Worm (Caenorhabditis elegans): Measurements from ENCODE around the gene rnp-4.

DNA sequence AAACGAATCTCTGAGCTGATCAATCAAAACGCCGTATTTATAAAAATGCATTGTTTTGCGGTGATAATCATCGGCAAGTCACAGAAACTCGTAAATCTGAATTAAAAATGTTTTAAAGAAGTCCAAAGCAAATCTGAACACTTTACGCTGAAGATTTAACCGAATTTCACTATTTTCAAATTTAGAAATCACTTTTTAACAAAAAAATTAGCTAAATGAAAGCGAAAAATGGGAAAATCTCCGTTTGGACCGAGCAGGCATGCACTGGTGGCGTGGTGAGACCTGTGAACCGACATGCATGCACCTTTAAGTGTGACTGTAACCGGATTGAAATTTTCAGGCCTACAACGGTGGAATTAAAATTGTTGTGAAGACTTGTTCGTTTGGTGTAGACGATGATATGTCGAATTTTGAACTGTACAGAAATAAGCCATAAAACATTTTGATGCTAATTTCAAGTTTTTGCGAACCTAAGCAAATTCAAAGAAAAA is 33.5 kb downstream of the rnp-4 start, which contains the start of gene C28A5.2:
- no peak for TF ChIP-seq unc-39 (tag; optimal IDR thresholded peaks at IDR 0.05)
- TF ChIP-seq ces-1 (GFP tag; optimal IDR thresholded peaks at IDR 0.05) = no peak
- no peak for TF ChIP-seq nhr-28 (tag; optimal IDR thresholded peaks at IDR 0.05)
- TF ChIP-seq blmp-1 (tag; optimal IDR thresholded peaks at IDR 0.05) = no peak

Data from whole organism, mixed stage, embryonic.